Worm (Caenorhabditis elegans) whole organism, L4/young adult: Measurements from ENCODE around the gene Y73C8B.2.

Experiments
- W03F9.2 ChIP-seq: fragments of 150-350 bp; optimal IDR thresholded peaks from 2 replicates; lab custom pipeline; 2014; ENCODE audit warnings: missing biosample characterization, missing genetic modification characterization
- him-1 ChIP-seq: sonication (generic microtip); optimal IDR thresholded peaks from 2 replicates; lab custom pipeline; 2016; ENCODE audit warnings: missing genotype, missing genetic modification reagents, missing genetic modification characterization, missing compliant biosample characterization

DNA sequence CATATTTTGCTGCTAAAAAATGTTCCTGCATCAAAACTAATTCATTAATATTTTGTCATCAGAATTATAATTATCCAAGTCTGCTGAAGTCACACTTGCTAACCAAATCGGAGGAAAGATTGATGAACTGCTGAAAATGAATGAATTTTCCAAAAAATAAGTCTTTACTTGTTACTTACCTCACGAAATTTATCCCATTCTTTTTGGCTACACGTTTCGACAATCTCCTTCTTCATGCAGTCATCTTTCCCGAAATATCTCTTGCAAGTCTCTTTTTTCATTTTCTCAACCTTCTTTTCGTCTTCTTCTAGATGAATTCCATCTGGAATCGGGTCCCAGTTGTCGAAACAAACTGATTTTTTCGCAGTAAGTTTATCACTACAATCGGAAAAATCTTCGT lies 36.4 kb downstream of the Y73C8B.2 start:
- TF ChIP-seq him-1 (no peak), W03F9.2 (tag; lab: Kevin White, UChicago) (no peak)
